Fruit fly (Drosophila melanogaster) whole organism, embryonic: Measurements from ENCODE around the gene DhpD.

Experiments
- Ada2b ChIP-seq: fragments of 200-800 bp; sonication (Bioruptor generic); IDR thresholded peaks from 2 replicates; pipeline ENCODE4 v1.3.6; 2022; ENCODE audit warnings: missing biosample characterization, missing genetic modification characterization
- Asciz ChIP-seq: fragments of 200-800 bp; sonication (Bioruptor generic); optimal IDR thresholded peaks from 2 replicates; lab custom pipeline; 2017; ENCODE audit warnings: missing biosample characterization, mild to moderate bottlenecking, missing genetic modification characterization, missing genetic modification reagents
- CG10959 ChIP-seq: fragments of 200-800 bp; sonication (Bioruptor generic); IDR thresholded peaks from 2 replicates; pipeline ENCODE4 v1.3.6; 2022; ENCODE audit warnings: missing biosample characterization, missing genetic modification characterization
- CG11085 ChIP-seq: fragments of 200-800 bp; sonication (Bioruptor generic); IDR thresholded peaks from 2 replicates; pipeline ENCODE4 v1.3.6; 2022; ENCODE audit warnings: missing biosample characterization, missing genetic modification characterization
- CG12299 ChIP-seq: fragments of 200-800 bp; sonication (Bioruptor generic); optimal IDR thresholded peaks from 2 replicates; lab custom pipeline; 2018; ENCODE audit warnings: missing biosample characterization, mild to moderate bottlenecking, missing genetic modification characterization
- CG12659 ChIP-seq: fragments of 200-800 bp; sonication (Bioruptor generic); optimal IDR thresholded peaks from 3 replicates; lab custom pipeline; 2017; ENCODE audit warnings: mild to moderate bottlenecking, missing biosample characterization, missing genetic modification reagents, missing genetic modification characterization
- CG14965 ChIP-seq: fragments of 200-800 bp; sonication (Bioruptor generic); optimal IDR thresholded peaks from 2 replicates; lab custom pipeline; 2016; ENCODE audit warnings: missing biosample characterization, missing genetic modification characterization, borderline replicate concordance
- CG16863 ChIP-seq: fragments of 200-800 bp; sonication (Bioruptor generic); optimal IDR thresholded peaks from 3 replicates; lab custom pipeline; 2016; ENCODE audit warnings: missing biosample characterization, missing genetic modification characterization
- CG18599 ChIP-seq: fragments of 200-800 bp; sonication (Bioruptor generic); optimal IDR thresholded peaks from 3 replicates; lab custom pipeline; 2017; ENCODE audit warnings: missing biosample characterization, missing genetic modification characterization, mild to moderate bottlenecking, moderate library complexity, missing genetic modification reagents
- CG30403 ChIP-seq: fragments of 200-800 bp; sonication (Bioruptor generic); optimal IDR thresholded peaks from 3 replicates; lab custom pipeline; 2016; ENCODE audit warnings: missing biosample characterization, missing genetic modification characterization
- CG32772 ChIP-seq: fragments of 200-800 bp; sonication (Bioruptor generic); IDR thresholded peaks from 2 replicates; pipeline ENCODE4 v1.3.6; 2022; ENCODE audit warnings: missing biosample characterization, missing genetic modification characterization
- CG33213 ChIP-seq: fragments of 200-800 bp; sonication (Bioruptor generic); optimal IDR thresholded peaks from 3 replicates; lab custom pipeline; 2016; ENCODE audit warnings: missing biosample characterization, missing genetic modification characterization
- CG33557 ChIP-seq: fragments of 200-800 bp; sonication (Bioruptor generic); optimal IDR thresholded peaks from 2 replicates; lab custom pipeline; 2019; ENCODE audit warnings: missing biosample characterization, mild to moderate bottlenecking, missing genetic modification characterization, moderate library complexity
- CG4360 ChIP-seq: fragments of 200-800 bp; sonication (Bioruptor generic); IDR thresholded peaks from 2 replicates; pipeline ENCODE4 v1.3.6; 2022; ENCODE audit warnings: missing biosample characterization, missing genetic modification characterization
- CG6683 ChIP-seq: fragments of 200-800 bp; sonication (Bioruptor generic); optimal IDR thresholded peaks from 2 replicates; lab custom pipeline; 2017; ENCODE audit warnings: missing biosample characterization, mild to moderate bottlenecking, missing genetic modification characterization, missing genetic modification reagents
- CG7271 ChIP-seq: fragments of 200-800 bp; sonication (Bioruptor generic); optimal IDR thresholded peaks from 2 replicates; lab custom pipeline; 2018; ENCODE audit warnings: missing biosample characterization, mild to moderate bottlenecking, missing genetic modification characterization, moderate library complexity
- CG7372 ChIP-seq: fragments of 200-800 bp; sonication (Bioruptor generic); IDR thresholded peaks from 2 replicates; pipeline ENCODE4 v1.3.6; 2022; ENCODE audit warnings: missing biosample characterization, missing genetic modification characterization
- CG9437 ChIP-seq: fragments of 200-800 bp; sonication (Bioruptor generic); optimal IDR thresholded peaks from 2 replicates; lab custom pipeline; 2018; ENCODE audit warnings: missing biosample characterization, mild to moderate bottlenecking, missing genetic modification characterization
- D ChIP-seq, 2 experiments: fragments of 200-800 bp in 1 of 2; fragments of >200 bp in 1 of 2; sonication (Bioruptor generic) in 1 of 2; optimal IDR thresholded peaks; 2 replicates in 1 of 2; 3 replicates in 1 of 2; lab custom pipeline; 2017; ENCODE audit warnings: mild to moderate bottlenecking in 1 of 2, missing biosample characterization in 1 of 2, missing genetic modification characterization in 1 of 2, missing genetic modification reagents in 1 of 2
- D19A ChIP-seq: fragments of 200-800 bp; optimal IDR thresholded peaks from 3 replicates; lab custom pipeline; 2019; ENCODE audit warnings: missing biosample characterization, mild to moderate bottlenecking, missing genetic modification characterization, moderate library complexity
- Doc2 ChIP-seq: fragments of 200-800 bp; sonication (Bioruptor generic); IDR thresholded peaks from 2 replicates; pipeline ENCODE4 v1.3.6; 2022; ENCODE audit warnings: missing biosample characterization, missing genetic modification characterization
- H15 ChIP-seq: fragments of 200-800 bp; sonication (Bioruptor generic); IDR thresholded peaks from 3 replicates; pipeline ENCODE4 v1.3.6; 2022; ENCODE audit warnings: missing biosample characterization, missing genetic modification characterization
- HLH54F ChIP-seq: fragments of 200-800 bp; sonication (Bioruptor generic); optimal IDR thresholded peaks from 3 replicates; lab custom pipeline; 2016; ENCODE audit warnings: missing biosample characterization, missing genetic modification characterization
- Hand ChIP-seq: fragments of 200-800 bp; sonication (Bioruptor generic); optimal IDR thresholded peaks from 2 replicates; lab custom pipeline; 2017; ENCODE audit warnings: mild to moderate bottlenecking, missing biosample characterization, missing genetic modification reagents, missing genetic modification characterization
- NfI ChIP-seq: fragments of 200-800 bp; sonication (Bioruptor generic); optimal IDR thresholded peaks from 3 replicates; lab custom pipeline; 2018; ENCODE audit warnings: missing biosample characterization, mild to moderate bottlenecking, missing genetic modification characterization, moderate library complexity
- Optix ChIP-seq: fragments of 200-800 bp; sonication (Bioruptor generic); IDR thresholded peaks from 3 replicates; pipeline ENCODE4 v1.3.6; 2022; ENCODE audit warnings: missing biosample characterization, missing genetic modification characterization
- Ravus ChIP-seq: fragments of 200-800 bp; sonication (Bioruptor generic); IDR thresholded peaks from 2 replicates; pipeline ENCODE4 v1.3.6; 2022; ENCODE audit warnings: missing biosample characterization, missing genetic modification characterization
- Spps ChIP-seq: fragments of 200-800 bp; sonication (Bioruptor generic); optimal IDR thresholded peaks from 2 replicates; lab custom pipeline; 2018; ENCODE audit warnings: missing biosample characterization, mild to moderate bottlenecking, missing genetic modification characterization
- Sry-β ChIP-seq: fragments of 200-800 bp; sonication (Bioruptor generic); optimal IDR thresholded peaks from 2 replicates; lab custom pipeline; 2018; ENCODE audit warnings: missing biosample characterization, mild to moderate bottlenecking, missing genetic modification characterization, moderate library complexity
- Ssrp ChIP-seq: fragments of 200-800 bp; sonication (Bioruptor generic); optimal IDR thresholded peaks from 2 replicates; lab custom pipeline; 2018; ENCODE audit warnings: missing biosample characterization, mild to moderate bottlenecking, missing genetic modification characterization, moderate library complexity
- ara ChIP-seq: fragments of 200-800 bp; sonication (Bioruptor generic); IDR thresholded peaks from 2 replicates; pipeline ENCODE4 v1.3.6; 2022; ENCODE audit warnings: missing biosample characterization, missing genetic modification characterization
- ase ChIP-seq: fragments of 200-800 bp; sonication (Bioruptor generic); IDR thresholded peaks from 3 replicates; pipeline ENCODE4 v1.3.6; 2022; ENCODE audit warnings: missing biosample characterization, missing genetic modification characterization
- bab2 ChIP-seq: fragments of 200-800 bp; sonication (Bioruptor generic); optimal IDR thresholded peaks from 2 replicates; lab custom pipeline; 2016; ENCODE audit warnings: missing biosample characterization, missing genetic modification characterization
- crol ChIP-seq: fragments of 200-800 bp; sonication (Bioruptor generic); IDR thresholded peaks from 2 replicates; pipeline ENCODE4 v1.3.6; 2022; ENCODE audit warnings: missing biosample characterization, missing genetic modification characterization
- danr ChIP-seq: fragments of 200-800 bp; sonication (Bioruptor generic); IDR thresholded peaks from 2 replicates; pipeline ENCODE4 v1.3.6; 2022; ENCODE audit warnings: missing biosample characterization, missing genetic modification characterization
- ems ChIP-seq: fragments of 200-800 bp; sonication (Bioruptor generic); optimal IDR thresholded peaks from 3 replicates; lab custom pipeline; 2016; ENCODE audit warnings: missing biosample characterization, missing genetic modification characterization
- h ChIP-seq: fragments of >200 bp; optimal IDR thresholded peaks from 2 replicates; lab custom pipeline; 2017
- kah ChIP-seq: fragments of 200-800 bp; sonication (Bioruptor generic); optimal IDR thresholded peaks from 2 replicates; lab custom pipeline; 2018; ENCODE audit warnings: missing biosample characterization, mild to moderate bottlenecking, missing genetic modification characterization
- kay ChIP-seq: fragments of 200-800 bp; sonication (Bioruptor generic); optimal IDR thresholded peaks from 2 replicates; lab custom pipeline; 2016; ENCODE audit warnings: missing biosample characterization, missing genetic modification characterization
- mam ChIP-seq: fragments of 200-800 bp; sonication (Bioruptor generic); optimal IDR thresholded peaks from 3 replicates; lab custom pipeline; 2016; ENCODE audit warnings: missing biosample characterization, missing genetic modification characterization
- nom ChIP-seq: fragments of 200-800 bp; sonication (Bioruptor generic); optimal IDR thresholded peaks from 2 replicates; lab custom pipeline; 2017; ENCODE audit warnings: missing biosample characterization, missing genetic modification characterization, mild to moderate bottlenecking, moderate library complexity, missing genetic modification reagents
- odd ChIP-seq: fragments of 200-800 bp; sonication (Bioruptor generic); optimal IDR thresholded peaks from 2 replicates; lab custom pipeline; 2017; ENCODE audit warnings: missing biosample characterization, mild to moderate bottlenecking, missing genetic modification characterization
- onecut ChIP-seq: fragments of 200-800 bp; sonication (Bioruptor generic); IDR thresholded peaks from 2 replicates; pipeline ENCODE4 v1.3.6; 2022; ENCODE audit warnings: missing biosample characterization, missing genetic modification characterization
- p53 ChIP-seq: fragments of 200-800 bp; sonication (Bioruptor generic); optimal IDR thresholded peaks from 2 replicates; lab custom pipeline; 2016; ENCODE audit warnings: missing biosample characterization, missing genetic modification characterization
- ro ChIP-seq: fragments of 200-800 bp; sonication (Bioruptor generic); IDR thresholded peaks from 2 replicates; pipeline ENCODE4 v1.3.6; 2022; ENCODE audit warnings: missing biosample characterization, missing genetic modification characterization
- row ChIP-seq: fragments of 200-800 bp; sonication (Bioruptor generic); IDR thresholded peaks from 3 replicates; pipeline ENCODE4 v1.3.6; 2022; ENCODE audit warnings: missing biosample characterization, missing genetic modification characterization
- run ChIP-seq: fragments of 200-800 bp; sonication (Bioruptor generic); optimal IDR thresholded peaks from 3 replicates; lab custom pipeline; 2018; ENCODE audit warnings: missing biosample characterization, mild to moderate bottlenecking, missing genetic modification characterization
- ssp ChIP-seq: fragments of 200-800 bp; sonication (Bioruptor generic); IDR thresholded peaks from 2 replicates; pipeline ENCODE4 v1.3.6; 2022; ENCODE audit warnings: missing biosample characterization, missing genetic modification characterization
- sug ChIP-seq: fragments of 200-800 bp; optimal IDR thresholded peaks from 2 replicates; lab custom pipeline; 2019; ENCODE audit warnings: missing biosample characterization, mild to moderate bottlenecking, missing genetic modification characterization, moderate library complexity

The DhpD gene

DNA sequence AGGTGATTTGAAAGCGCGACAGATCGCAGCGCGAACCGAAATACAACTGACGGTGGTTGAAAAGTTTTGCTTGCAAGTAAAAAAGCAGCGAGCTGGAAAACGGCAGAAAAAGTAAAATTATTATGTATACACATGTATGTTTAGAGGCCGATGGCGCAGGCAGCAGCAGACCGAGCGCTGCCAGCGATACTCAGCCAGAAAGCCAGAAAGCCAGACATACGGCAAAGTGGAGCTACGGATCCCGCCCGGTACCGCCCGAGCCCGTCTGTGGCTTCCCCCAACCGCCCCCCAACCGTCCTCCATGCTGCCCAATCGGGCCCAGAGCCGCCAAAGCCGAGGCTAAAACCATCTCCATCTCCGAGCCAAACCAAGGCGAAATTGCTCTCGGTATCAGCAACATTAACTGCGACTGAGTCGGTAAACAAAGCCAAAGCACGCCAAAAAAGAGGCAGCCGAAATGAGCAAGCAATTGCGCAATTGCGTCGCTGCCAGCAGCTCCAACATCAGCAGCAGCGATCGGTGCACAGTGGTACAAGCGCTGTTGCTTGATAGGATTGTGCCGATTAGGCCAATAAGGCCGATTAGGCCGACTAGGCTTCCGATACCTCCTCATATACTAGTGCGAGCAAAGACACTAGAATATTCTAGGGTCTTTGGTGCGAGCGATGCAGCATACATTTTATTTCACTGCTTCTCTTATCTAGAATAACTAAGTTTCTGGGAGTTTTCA is 13.6 kb downstream of the DhpD start, which contains the start of gene CG14636 (continued):
- TF ChIP-seq NfI (GFP tag; lab: Kevin White, UChicago) (peak; percentile 70), nom (GFP tag; lab: Kevin White, UChicago) (peak; percentile 34), ssp (peak; percentile 65), CG33557 (no peak), Asciz (GFP tag; lab: Kevin White, UChicago) (peak; percentile 41), Ravus (GFP tag; lab: Robert Waterston, UW) (0 out of 2 replicates have a peak, but pooled peaks have one; percentile 7), onecut (GFP tag; lab: Robert Waterston, UW) (peak; percentile 56), D19A (peak; percentile 33), Doc2 (no peak), kay (GFP tag; lab: Kevin White, UChicago) (no peak), Sry-β (GFP tag; lab: Kevin White, UChicago) (no peak), mam (peak; percentile 73), Spps (tag; lab: Kevin White, UChicago) (no peak), CG12299 (tag; lab: Kevin White, UChicago) (no peak), D (optimal IDR thresholded peaks at IDR 0.05; lab: Kevin White, UChicago) (no peak), D (GFP tag; optimal IDR thresholded peaks at IDR 0.05; lab: Kevin White, UChicago) (no peak), CG7271 (tag; lab: Kevin White, UChicago) (no peak), ase (peak; percentile 73; the same call in 2 of the 3 replicates), bab2 (peak; percentile 60), CG6683 (GFP tag; lab: Kevin White, UChicago) (peak; percentile 48), CG7372 (GFP tag; lab: Robert Waterston, UW) (peak; percentile 77), h (no peak), CG10959 (GFP tag; lab: Robert Waterston, UW) (no peak), ems (peak; percentile 49), odd (GFP tag; lab: Kevin White, UChicago) (peak; percentile 66), CG14965 (GFP tag; lab: Kevin White, UChicago) (no peak), HLH54F (GFP tag; lab: Kevin White, UChicago) (peak; percentile 66), danr (GFP tag; lab: Robert Waterston, UW) (peak; percentile 73), ara (no peak), CG9437 (GFP tag; lab: Kevin White, UChicago) (peak; percentile 31), CG4360 (GFP tag; lab: Robert Waterston, UW) (no peak), CG33213 (GFP tag; lab: Kevin White, UChicago) (peak; percentile 38), CG32772 (GFP tag; lab: Robert Waterston, UW) (peak; percentile 71), ro (GFP tag; lab: Robert Waterston, UW) (peak; percentile 47; the same call in 1 of the 2 replicates), sug (tag; lab: Kevin White, UChicago) (peak; percentile 72), CG12659 (GFP tag; lab: Kevin White, UChicago) (peak; percentile 76), Ada2b (GFP tag; lab: Robert Waterston, UW) (peak; percentile 77), kah (GFP tag; lab: Kevin White, UChicago) (peak; percentile 23), crol (GFP tag; lab: Robert Waterston, UW) (peak; percentile 85), CG30403 (GFP tag; lab: Kevin White, UChicago) (peak; percentile 60), Hand (GFP tag; lab: Kevin White, UChicago) (peak; percentile 19), p53 (GFP tag; lab: Kevin White, UChicago) (peak; percentile 62), CG16863 (peak; percentile 64), row (GFP tag; lab: Robert Waterston, UW) (peak; percentile 90), CG18599 (GFP tag; lab: Kevin White, UChicago) (peak; percentile 83), Optix (GFP tag; lab: Robert Waterston, UW) (peak; percentile 73; the same call in 2 of the 3 replicates), H15 (GFP tag; lab: Robert Waterston, UW) (0 out of 3 replicates have a peak, but pooled peaks have one; percentile 49), Ssrp (tag; lab: Kevin White, UChicago) (peak; percentile 22), run (tag; lab: Kevin White, UChicago) (peak; percentile 34), CG11085 (peak; percentile 24; the same call in 1 of the 2 replicates)
